Worm (Caenorhabditis elegans) whole organism, L3 larva: ENCODE data around the gene slc-25A21.
A peak's percentile ranks its signal among the peaks of the same experiment; 100 is the strongest.

Source experiments
- R02D3.7 ChIP-seq: fragments of 150-350 bp; optimal IDR thresholded peaks from 2 replicates; lab custom pipeline; 2014; ENCODE audit warnings: missing biosample characterization, missing genetic modification characterization
- ZK546.5 ChIP-seq: sonication (generic microtip); optimal IDR thresholded peaks from 2 replicates; lab custom pipeline; 2017; ENCODE audit warnings: missing biosample characterization, missing genetic modification characterization
- ama-1 ChIP-seq: fragments of 150-350 bp; optimal IDR thresholded peaks from 2 replicates; lab custom pipeline; 2018
- ceh-16 ChIP-seq: sonication (generic microtip); optimal IDR thresholded peaks from 2 replicates; lab custom pipeline; 2017; ENCODE audit warnings: missing biosample characterization, missing genetic modification characterization
- ceh-28 ChIP-seq: fragments of 150-350 bp; optimal IDR thresholded peaks from 2 replicates; lab custom pipeline; 2014; ENCODE audit warnings: missing biosample characterization, missing genetic modification reagents, missing genetic modification characterization
- ceh-82 ChIP-seq: fragments of 150-350 bp; optimal IDR thresholded peaks from 2 replicates; lab custom pipeline; 2014; ENCODE audit warnings: missing biosample characterization, missing genetic modification characterization
- daf-12 ChIP-seq: fragments of 150-350 bp; optimal IDR thresholded peaks from 2 replicates; lab custom pipeline; 2014; ENCODE audit warnings: missing biosample characterization, missing genetic modification reagents, missing genetic modification characterization
- elt-1 ChIP-seq: fragments of 150-350 bp; optimal IDR thresholded peaks from 2 replicates; lab custom pipeline; 2014; ENCODE audit warnings: missing biosample characterization, missing genetic modification characterization
- elt-2 ChIP-seq: sonication (generic microtip); optimal IDR thresholded peaks from 2 replicates; lab custom pipeline; 2016; ENCODE audit warnings: missing genetic modification reagents, mild to moderate bottlenecking, missing genetic modification characterization, missing compliant biosample characterization
- elt-3 ChIP-seq, 3 experiments: fragments of 150-350 bp in 1 of 3; sonication (generic microtip) in 2 of 3; optimal IDR thresholded peaks; 2 replicates in 2 of 3; 4 replicates in 1 of 3; lab custom pipeline; 2014 to 2017; ENCODE audit warnings: missing biosample characterization in 3 of 3, missing genetic modification characterization in 3 of 3
- eor-1 ChIP-seq, 2 experiments: fragments of 150-350 bp; optimal IDR thresholded peaks; 2 replicates each; lab custom pipeline; 2014 to 2018; ENCODE audit warnings: missing biosample characterization in 2 of 2, missing genetic modification characterization in 2 of 2
- fkh-2 ChIP-seq: fragments of 150-350 bp; optimal IDR thresholded peaks from 2 replicates; lab custom pipeline; 2014; ENCODE audit warnings: missing biosample characterization, missing genetic modification reagents, missing genetic modification characterization
- fos-1 ChIP-seq: fragments of 150-350 bp; optimal IDR thresholded peaks from 2 replicates; lab custom pipeline; 2014; ENCODE audit warnings: missing biosample characterization, missing genetic modification characterization
- hmg-11 ChIP-seq: sonication (generic microtip); optimal IDR thresholded peaks from 2 replicates; lab custom pipeline; 2016; ENCODE audit warnings: missing genetic modification characterization, missing compliant biosample characterization
- jun-1 ChIP-seq: fragments of 150-350 bp; optimal IDR thresholded peaks from 2 replicates; lab custom pipeline; 2014; ENCODE audit warnings: missing biosample characterization, missing genetic modification reagents, missing genetic modification characterization
- lin-39 ChIP-seq: fragments of 150-350 bp; optimal IDR thresholded peaks from 2 replicates; lab custom pipeline; 2018; ENCODE audit warnings: missing biosample characterization, missing genetic modification reagents, missing genetic modification characterization
- lsy-12 ChIP-seq: sonication (generic microtip); optimal IDR thresholded peaks from 2 replicates; lab custom pipeline; 2016; ENCODE audit warnings: mild to moderate bottlenecking, missing genetic modification characterization, missing compliant biosample characterization
- mml-1 ChIP-seq: fragments of 150-350 bp; sonication (generic microtip); optimal IDR thresholded peaks from 3 replicates; lab custom pipeline; 2014; ENCODE audit warnings: missing biosample characterization, missing genetic modification characterization
- nfya-1 ChIP-seq: sonication (generic microtip); optimal IDR thresholded peaks from 2 replicates; lab custom pipeline; 2017; ENCODE audit warnings: missing genetic modification characterization, mild to moderate bottlenecking, missing compliant biosample characterization, antibody characterized with exemption, moderate library complexity; ENCODE audit not compliant: insufficient read depth
- nhr-12 ChIP-seq: fragments of 150-350 bp; optimal IDR thresholded peaks from 2 replicates; lab custom pipeline; 2014; ENCODE audit warnings: missing biosample characterization, missing genetic modification characterization
- nhr-23 ChIP-seq: fragments of 150-350 bp; optimal IDR thresholded peaks from 2 replicates; lab custom pipeline; 2014; ENCODE audit warnings: missing biosample characterization, missing genetic modification reagents, missing genetic modification characterization
- nhr-25 ChIP-seq: sonication (generic microtip); optimal IDR thresholded peaks from 2 replicates; lab custom pipeline; 2017; ENCODE audit warnings: missing biosample characterization, missing genetic modification characterization
- nhr-43 ChIP-seq: sonication (generic microtip); optimal IDR thresholded peaks from 2 replicates; lab custom pipeline; 2016; ENCODE audit warnings: mild to moderate bottlenecking, missing genetic modification characterization, missing compliant biosample characterization; ENCODE audit not compliant: poor library complexity, severe bottlenecking
- nhr-67 ChIP-seq: fragments of 150-350 bp; optimal IDR thresholded peaks from 2 replicates; lab custom pipeline; 2014; ENCODE audit warnings: missing biosample characterization, missing genetic modification characterization
- nhr-77 ChIP-seq: fragments of 150-350 bp; optimal IDR thresholded peaks from 2 replicates; lab custom pipeline; 2014; ENCODE audit warnings: missing biosample characterization, missing genetic modification characterization
- pha-4 ChIP-seq: fragments of 150-350 bp; optimal IDR thresholded peaks from 2 replicates; lab custom pipeline; 2014; ENCODE audit warnings: missing biosample characterization, missing genetic modification reagents, missing genetic modification characterization
- skn-1 ChIP-seq: fragments of 150-350 bp; optimal IDR thresholded peaks from 2 replicates; lab custom pipeline; 2014; ENCODE audit warnings: missing biosample characterization, missing genetic modification characterization
- snpc-4 ChIP-seq: fragments of 150-350 bp; optimal IDR thresholded peaks from 2 replicates; lab custom pipeline; 2014; ENCODE audit warnings: missing biosample characterization, missing genetic modification characterization
- unc-39 ChIP-seq: sonication (generic microtip); optimal IDR thresholded peaks from 4 replicates; lab custom pipeline; 2017; ENCODE audit warnings: missing biosample characterization, missing genetic modification characterization

slc-25A21 gene

ce11 chrX:16151302-16151701 is 38.4 kb upstream of the slc-25A21 start:
- TF ChIP-seq pha-4 (peak; percentile 21), elt-3 (tag; optimal IDR thresholded peaks at IDR 0.05; lab: Kevin White, UChicago) (no peak)

DNA sequence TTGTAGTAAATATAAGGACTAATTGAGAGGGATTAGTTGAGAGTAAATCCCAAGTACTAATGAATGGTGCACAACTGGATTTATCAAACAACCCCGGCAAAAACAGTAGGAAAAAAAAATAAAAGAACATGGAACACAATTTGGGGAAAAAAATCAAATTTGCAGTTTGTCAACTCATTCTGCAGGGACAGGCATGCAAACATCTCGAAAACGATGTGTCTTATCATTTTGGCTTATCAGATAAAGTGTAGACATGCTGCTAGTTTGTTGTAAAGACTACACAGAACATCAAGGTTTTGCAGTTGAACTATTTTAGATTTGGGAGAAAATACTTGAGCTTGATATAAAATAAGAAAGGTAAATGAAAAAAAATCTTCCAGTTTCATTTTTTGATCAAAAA is 35.9 kb upstream of the slc-25A21 start:
- TF ChIP-seq nfya-1 (tag; lab: Kevin White, UChicago) (no peak), elt-2 (tag; lab: Kevin White, UChicago) (peak; percentile 41)

DNA sequence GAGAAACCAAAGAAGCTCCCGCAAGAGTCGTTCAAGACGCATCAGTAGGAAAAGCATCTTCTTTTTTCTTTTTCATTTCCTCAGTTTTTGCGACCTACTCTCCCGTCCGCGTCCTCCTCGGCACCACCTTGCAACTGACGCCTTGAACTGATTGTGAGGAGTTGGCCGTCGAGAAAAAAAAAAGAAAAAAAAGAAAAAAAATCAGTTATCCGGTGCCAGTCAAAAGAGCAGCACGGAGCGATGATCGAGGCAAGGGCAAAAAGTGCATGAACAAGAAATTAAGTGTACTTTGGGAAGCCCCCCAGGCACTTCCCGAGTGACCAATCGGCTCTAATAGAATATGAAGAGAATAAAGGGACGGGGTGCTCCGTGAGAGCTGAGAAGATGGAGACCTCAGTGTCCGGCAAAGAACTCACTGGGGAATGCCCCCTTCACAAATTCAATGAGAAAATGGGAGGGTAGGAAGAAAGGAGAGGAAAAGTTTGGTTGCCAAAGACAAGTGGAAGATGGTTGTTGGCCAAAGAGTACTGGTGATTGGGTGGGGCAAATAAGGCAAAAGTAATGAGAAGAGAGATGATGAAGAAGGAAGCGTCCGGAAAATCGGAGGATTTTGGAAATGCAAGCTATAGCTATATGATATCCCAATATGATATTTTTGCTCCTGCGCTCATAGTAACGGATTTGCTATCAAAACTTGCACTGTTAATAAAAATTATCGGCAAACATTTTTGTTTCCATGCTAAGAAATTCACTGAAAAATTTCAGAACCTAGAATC is 34.3 kb upstream of the slc-25A21 start:
- TF ChIP-seq snpc-4 (tag; lab: Kevin White, UChicago) (no peak), nfya-1 (tag; lab: Kevin White, UChicago) (peak; percentile 40), ama-1 (lab: Kevin White, UChicago) (no peak), lin-39 (tag; lab: Kevin White, UChicago) (peak; percentile 18), R02D3.7 (tag; lab: Kevin White, UChicago) (no peak), mml-1 (tag; lab: Kevin White, UChicago) (no peak), elt-1 (tag; lab: Kevin White, UChicago) (no peak), nhr-12 (tag; lab: Kevin White, UChicago) (no peak), fos-1 (no peak), fkh-2 (no peak)

DNA sequence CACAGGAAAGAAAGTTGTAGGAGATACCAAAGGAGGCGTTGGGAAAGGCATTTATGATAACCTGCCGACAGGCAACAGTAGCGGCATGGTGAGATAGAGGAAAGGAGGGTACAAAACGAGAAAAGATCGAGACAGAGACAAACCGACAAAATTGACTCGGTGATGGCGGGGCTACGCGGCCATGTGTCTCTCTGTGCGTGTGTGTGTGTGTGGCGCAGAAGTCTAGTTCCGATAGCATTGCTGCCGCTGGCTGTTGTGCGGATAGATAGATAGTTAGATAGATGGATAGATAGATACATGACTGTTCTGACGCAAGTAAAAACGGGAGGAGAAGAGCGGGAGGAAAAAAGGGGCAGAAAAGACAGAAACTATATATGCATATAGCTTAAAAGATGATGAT is 32.8 kb upstream of the slc-25A21 start:
- TF ChIP-seq elt-3 (tag; optimal IDR thresholded peaks at IDR 0.05; lab: Kevin White, UChicago) (peak in 1 of 3 experiments; percentile 57), fkh-2 (no peak), nhr-12 (tag; lab: Kevin White, UChicago) (no peak), ceh-82 (tag; lab: Kevin White, UChicago) (no peak), nhr-67 (no peak), ceh-16 (tag; lab: Kevin White, UChicago) (no peak), R02D3.7 (tag; lab: Kevin White, UChicago) (no peak), nhr-25 (peak; percentile 77), nfya-1 (tag; lab: Kevin White, UChicago) (peak; percentile 38), ceh-28 (tag; lab: Kevin White, UChicago) (peak; percentile 2), hmg-11 (tag; lab: Kevin White, UChicago) (peak; percentile 49), lsy-12 (tag; lab: Kevin White, UChicago) (no peak), nhr-43 (tag; lab: Kevin White, UChicago) (peak; percentile 72), elt-1 (tag; lab: Kevin White, UChicago) (peak; percentile 34), jun-1 (no peak), nhr-23 (tag; lab: Kevin White, UChicago) (peak; percentile 67)
- TF ChIP-seq, all 47 proteins: peak for 8

ce11 chrX:16157499-16157898 is 32.2 kb upstream of the slc-25A21 start:
- TF ChIP-seq ama-1 (lab: Kevin White, UChicago): no peak
- TF ChIP-seq daf-12: no peak
- TF ChIP-seq ZK546.5 (tag; lab: Kevin White, UChicago): no peak
- no peak for TF ChIP-seq nhr-23 (tag; lab: Kevin White, UChicago)
- no peak for TF ChIP-seq elt-1 (tag; lab: Kevin White, UChicago)
- no peak for TF ChIP-seq nhr-43 (tag; lab: Kevin White, UChicago)
- TF ChIP-seq unc-39: no peak
- no peak for TF ChIP-seq nhr-12 (tag; lab: Kevin White, UChicago)
- no peak for TF ChIP-seq eor-1 (tag; optimal IDR thresholded peaks at IDR 0.05; lab: Kevin White, UChicago)
- no peak for TF ChIP-seq nhr-77 (tag; lab: Kevin White, UChicago)
- no peak for TF ChIP-seq hmg-11 (tag; lab: Kevin White, UChicago)
- TF ChIP-seq fkh-2: no peak

- TF ChIP-seq nhr-25 (no peak), skn-1 (tag; lab: Kevin White, UChicago) (peak; percentile 13), elt-2 (tag; lab: Kevin White, UChicago) (peak; percentile 32)
Measured at ce11 chrX:16159359-16159758, 30.3 kb upstream of the slc-25A21 start.
